Fruit fly (Drosophila melanogaster) whole organism, wandering third instar larva: Measurements from ENCODE around the gene NK7.1.

ENCODE experiments used
- Abd-B ChIP-seq: fragments of >200 bp; optimal IDR thresholded peaks from 2 replicates; lab custom pipeline; 2017; ENCODE audit warnings: missing biosample characterization, missing genetic modification characterization
- CG9705 ChIP-seq: fragments of 200-800 bp; sonication (Bioruptor generic); optimal IDR thresholded peaks from 2 replicates; lab custom pipeline; 2018; ENCODE audit warnings: missing biosample characterization, mild to moderate bottlenecking, missing genetic modification characterization
- CrebA ChIP-seq: fragments of 200-800 bp; sonication (Bioruptor generic); optimal IDR thresholded peaks from 2 replicates; lab custom pipeline; 2016; ENCODE audit warnings: missing biosample characterization, mild to moderate bottlenecking, missing genetic modification characterization, borderline replicate concordance
- Dfd ChIP-seq: fragments of >200 bp; optimal IDR thresholded peaks from 2 replicates; lab custom pipeline; 2017; ENCODE audit warnings: missing biosample characterization, missing genetic modification characterization
- Dif ChIP-seq: fragments of 200-275, 200-300 bp; sonication (Bioruptor generic); optimal IDR thresholded peaks from 2 replicates; lab custom pipeline; 2018; ENCODE audit warnings: missing biosample characterization, missing genetic modification characterization; ENCODE audit not compliant: partially characterized antibody
- Hnf4 ChIP-seq: fragments of 200-800 bp; sonication (Bioruptor generic); optimal IDR thresholded peaks from 2 replicates; lab custom pipeline; 2016; ENCODE audit warnings: missing biosample characterization, mild to moderate bottlenecking, missing genetic modification characterization
- Hr78 ChIP-seq: fragments of >200 bp; optimal IDR thresholded peaks from 2 replicates; lab custom pipeline; 2017; ENCODE audit warnings: missing biosample characterization, missing genetic modification characterization
- Hr83 ChIP-seq: fragments of 200-300 bp; sonication (Bioruptor generic); optimal IDR thresholded peaks from 2 replicates; lab custom pipeline; 2016; ENCODE audit warnings: missing biosample characterization, mild to moderate bottlenecking, missing genetic modification characterization, moderate library complexity; ENCODE audit not compliant: poor library complexity, severe bottlenecking
- Jra ChIP-seq: sonication (Bioruptor generic); optimal IDR thresholded peaks from 2 replicates; lab custom pipeline; 2016; ENCODE audit warnings: missing biosample characterization, missing genetic modification characterization
- Mio ChIP-seq: sonication (Bioruptor generic); optimal IDR thresholded peaks from 2 replicates; lab custom pipeline; 2016; ENCODE audit warnings: missing biosample characterization, missing genetic modification characterization
- Myc ChIP-seq: fragments of >200 bp; optimal IDR thresholded peaks from 2 replicates; lab custom pipeline; 2017
- N ChIP-seq: fragments of >200 bp; optimal IDR thresholded peaks from 2 replicates; lab custom pipeline; 2018; ENCODE audit warnings: missing biosample characterization, missing external identifiers, missing genetic modification characterization
- OdsH ChIP-seq: fragments of 200-800 bp; sonication (Bioruptor generic); optimal IDR thresholded peaks from 2 replicates; lab custom pipeline; 2016; ENCODE audit warnings: missing biosample characterization, mild to moderate bottlenecking, missing genetic modification characterization
- Rel ChIP-seq, 2 experiments: fragments of 200-800 bp; sonication (Bioruptor generic) in 1 of 2; optimal IDR thresholded peaks; 2 replicates in 1 of 2; 3 replicates in 1 of 2; lab custom pipeline; 2016 to 2019; ENCODE audit warnings: mild to moderate bottlenecking in 2 of 2, missing biosample characterization in 2 of 2, missing genetic modification characterization in 2 of 2, moderate library complexity in 1 of 2
- Sp1 ChIP-seq: fragments of 200-800 bp; sonication (Bioruptor generic); optimal IDR thresholded peaks from 3 replicates; lab custom pipeline; 2019; ENCODE audit warnings: missing biosample characterization, mild to moderate bottlenecking, missing genetic modification characterization, moderate library complexity
- br ChIP-seq: fragments of 200-800 bp; sonication (Bioruptor generic); optimal IDR thresholded peaks from 2 replicates; lab custom pipeline; 2016; ENCODE audit warnings: missing biosample characterization, missing genetic modification characterization
- brk ChIP-seq: fragments of 200-800 bp; sonication (Bioruptor generic); optimal IDR thresholded peaks from 2 replicates; lab custom pipeline; 2016; ENCODE audit warnings: missing biosample characterization, mild to moderate bottlenecking, missing genetic modification characterization
- dl ChIP-seq, 2 experiments: fragments of 175-275, 200-275 bp in 1 of 2; fragments of 200-275 bp in 1 of 2; sonication (Bioruptor generic); optimal IDR thresholded peaks; lab custom pipeline; 2018; ENCODE audit warnings: mild to moderate bottlenecking in 2 of 2, missing biosample characterization in 2 of 2, missing genetic modification characterization in 2 of 2, moderate library complexity in 2 of 2; ENCODE audit not compliant: partially characterized antibody in 2 of 2, insufficient read depth in 1 of 2
- dsf ChIP-seq: sonication (Bioruptor generic); optimal IDR thresholded peaks from 2 replicates; lab custom pipeline; 2016; ENCODE audit warnings: missing biosample characterization, missing genetic modification characterization, borderline replicate concordance
- ey ChIP-seq: fragments of 200-800 bp; sonication (Bioruptor generic); optimal IDR thresholded peaks from 2 replicates; lab custom pipeline; 2016; ENCODE audit warnings: missing biosample characterization, missing genetic modification characterization
- fru ChIP-seq: fragments of 200-800 bp; sonication (Bioruptor generic); optimal IDR thresholded peaks from 3 replicates; lab custom pipeline; 2016; ENCODE audit warnings: missing biosample characterization, mild to moderate bottlenecking, missing genetic modification characterization
- h ChIP-seq: fragments of 200-800 bp; sonication (Bioruptor generic); optimal IDR thresholded peaks from 3 replicates; lab custom pipeline; 2016; ENCODE audit warnings: missing biosample characterization, mild to moderate bottlenecking, missing genetic modification characterization
- jim ChIP-seq: fragments of 175-275, 200-325 bp; sonication (Bioruptor generic); optimal IDR thresholded peaks from 2 replicates; lab custom pipeline; 2016; ENCODE audit warnings: missing biosample characterization, mild to moderate bottlenecking, missing genetic modification characterization
- lola ChIP-seq: fragments of >200 bp; optimal IDR thresholded peaks from 2 replicates; lab custom pipeline; 2017; ENCODE audit warnings: missing biosample characterization, missing genetic modification characterization
- pan ChIP-seq: fragments of >200 bp; optimal IDR thresholded peaks from 2 replicates; lab custom pipeline; 2017
- psq ChIP-seq: fragments of 200-800 bp; sonication (Bioruptor generic); optimal IDR thresholded peaks from 3 replicates; lab custom pipeline; 2017; ENCODE audit warnings: missing biosample characterization, mild to moderate bottlenecking, missing genetic modification characterization, moderate library complexity
- rgr ChIP-seq: fragments of 200-800 bp; sonication (Bioruptor generic); optimal IDR thresholded peaks from 3 replicates; lab custom pipeline; 2016; ENCODE audit warnings: missing biosample characterization, mild to moderate bottlenecking, missing genetic modification characterization
- sage ChIP-seq: fragments of 200-800 bp; sonication (Bioruptor generic); optimal IDR thresholded peaks from 2 replicates; lab custom pipeline; 2016; ENCODE audit warnings: missing biosample characterization, mild to moderate bottlenecking, missing genetic modification characterization
- sv ChIP-seq: fragments of 200-800 bp; sonication (Bioruptor generic); optimal IDR thresholded peaks from 3 replicates; lab custom pipeline; 2016; ENCODE audit warnings: missing biosample characterization, missing genetic modification characterization
- tai ChIP-seq: sonication (Bioruptor generic); optimal IDR thresholded peaks from 2 replicates; lab custom pipeline; 2016; ENCODE audit warnings: missing biosample characterization, missing genetic modification characterization
- usp ChIP-seq: fragments of >200 bp; optimal IDR thresholded peaks from 2 replicates; lab custom pipeline; 2017; ENCODE audit warnings: missing biosample characterization, missing genetic modification characterization

Gene NK7.1

DNA sequence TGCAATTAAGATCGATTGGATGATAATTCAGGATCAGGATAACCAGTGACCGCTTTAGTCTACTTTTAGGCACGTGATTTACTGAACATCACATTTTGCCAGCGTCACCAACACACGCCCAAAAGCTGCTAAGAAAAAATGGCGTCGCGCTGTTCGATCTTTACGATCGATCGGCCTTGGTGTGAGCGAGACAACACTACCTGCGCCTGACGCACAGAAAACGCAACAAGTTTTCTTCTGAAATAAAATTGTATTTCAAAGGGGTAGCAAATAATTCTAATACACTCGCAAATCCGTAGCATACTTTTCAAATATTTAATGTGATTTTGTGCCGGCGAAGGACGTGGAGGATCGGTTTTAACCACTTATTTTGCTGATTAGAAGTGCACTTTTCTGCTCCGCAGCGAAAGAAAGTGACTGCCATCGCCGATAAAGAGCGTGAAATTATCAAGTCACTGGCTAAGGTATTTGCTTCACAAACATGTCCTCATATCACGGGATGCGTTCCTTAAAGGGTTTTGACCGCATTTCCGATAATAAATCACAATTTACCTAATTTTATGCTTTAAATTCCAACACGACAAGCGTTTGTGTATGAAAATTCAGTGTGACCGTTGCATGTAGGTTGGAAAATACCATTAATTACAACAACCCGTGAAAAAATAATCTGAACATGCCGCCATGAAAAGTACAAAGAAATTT is 64.6 kb downstream of the NK7.1 start (continued):
- TF ChIP-seq sv = no peak
- no peak for TF ChIP-seq Dfd (GFP tag; lab: Kevin White, UChicago)
- TF ChIP-seq Sp1 (GFP tag; lab: Kevin White, UChicago) = no peak

DNA sequence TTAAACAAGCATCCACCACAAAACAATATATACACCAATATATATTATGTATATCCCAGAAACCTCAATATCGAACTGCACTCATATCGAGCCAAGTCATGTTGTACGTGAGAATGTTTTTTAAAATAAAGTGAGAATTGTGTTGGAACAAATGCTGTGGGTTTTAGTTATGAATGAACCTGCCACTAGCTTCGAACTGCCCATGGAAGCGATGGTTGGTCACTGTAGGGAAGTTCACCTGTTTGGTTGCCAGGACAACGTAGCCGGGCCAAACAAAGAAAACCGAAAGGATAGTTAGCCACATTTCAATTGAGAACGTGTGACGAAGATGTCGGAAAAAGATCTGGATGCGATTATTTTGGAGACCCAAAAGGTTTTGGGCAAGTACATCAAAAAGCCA is 70.6 kb downstream of the NK7.1 start, which contains the start of gene IFT54:
TSS of gene IFT54 (plus strand) at position 301 of the 400 bp plus-strand sequence.
- TF ChIP-seq tai (GFP tag; lab: Kevin White, UChicago) (no peak), dsf (no peak), Hnf4 (GFP tag; lab: Kevin White, UChicago) (no peak), ey (GFP tag; lab: Kevin White, UChicago) (no peak), Dfd (GFP tag; lab: Kevin White, UChicago) (no peak), Mio (no peak), Sp1 (GFP tag; lab: Kevin White, UChicago) (no peak), fru (no peak), brk (GFP tag; lab: Kevin White, UChicago) (no peak), sage (GFP tag; lab: Kevin White, UChicago) (no peak), Jra (GFP tag; lab: Kevin White, UChicago) (no peak), br (no peak)

DNA sequence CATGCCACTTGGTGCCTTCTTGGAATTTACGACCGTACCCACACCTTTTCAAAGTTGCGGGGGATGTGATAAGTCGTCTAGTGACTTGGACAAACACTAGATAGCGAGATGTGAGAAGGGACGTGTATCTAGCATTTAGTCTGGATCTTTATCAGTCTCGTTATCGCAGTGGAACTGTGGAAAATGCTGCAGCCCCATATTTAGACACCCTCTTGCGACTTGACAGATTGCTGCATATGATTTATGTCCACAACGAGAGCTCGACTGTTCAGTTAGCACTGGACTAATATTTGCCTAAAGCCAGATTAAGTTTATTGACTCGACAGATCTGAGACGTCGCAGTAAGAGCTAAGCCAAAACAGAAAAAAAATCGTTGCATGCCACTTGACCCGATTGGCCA is 72.9 kb downstream of the NK7.1 start:
- TF ChIP-seq usp (GFP tag; lab: Kevin White, UChicago) (no peak), jim (GFP tag; lab: Kevin White, UChicago) (no peak), Hnf4 (GFP tag; lab: Kevin White, UChicago) (no peak), Abd-B (no peak), lola (no peak), sv (no peak), CrebA (GFP tag; lab: Kevin White, UChicago) (no peak), CG9705 (GFP tag; lab: Kevin White, UChicago) (no peak), rgr (GFP tag; lab: Kevin White, UChicago) (no peak), Dfd (GFP tag; lab: Kevin White, UChicago) (no peak), Sp1 (GFP tag; lab: Kevin White, UChicago) (no peak)

DNA sequence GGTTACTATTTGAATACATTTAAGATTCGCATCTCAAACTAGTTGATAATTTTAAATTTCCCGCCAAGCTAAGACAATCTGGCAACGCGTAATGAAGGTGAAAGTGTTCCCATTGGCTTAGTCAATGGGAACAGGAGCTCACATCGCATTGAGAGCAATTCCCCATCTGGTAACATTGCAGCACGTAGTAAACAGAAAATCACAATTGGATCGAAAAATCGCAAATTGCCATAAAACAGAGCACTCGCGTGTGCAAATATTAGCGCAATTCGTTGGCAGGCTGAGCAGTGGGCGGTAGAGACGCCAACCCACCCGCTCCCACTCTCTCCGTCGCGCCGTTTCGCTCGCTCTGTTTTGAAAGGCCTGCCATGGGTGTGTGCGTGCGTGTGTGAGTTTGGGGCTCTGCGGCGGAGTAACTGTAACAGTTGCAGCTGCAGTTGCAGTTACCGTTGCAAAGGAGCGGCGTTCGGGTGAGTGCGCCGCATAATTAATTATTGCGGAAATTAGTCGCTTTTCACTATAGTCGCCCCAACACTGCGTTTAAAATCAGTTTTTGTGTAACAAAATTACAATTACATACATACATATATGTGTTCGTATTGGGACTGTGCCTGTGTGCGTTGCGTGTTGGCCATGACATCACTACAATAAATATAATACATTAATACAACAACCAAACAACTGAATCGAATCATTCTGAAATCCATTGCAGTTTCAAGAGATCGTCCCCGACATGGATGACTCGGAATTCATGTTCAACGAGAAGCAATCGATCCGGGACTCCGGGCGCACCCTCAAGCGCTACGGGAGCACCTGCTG is 74.5 kb downstream of the NK7.1 start:
- TF ChIP-seq brk (GFP tag; lab: Kevin White, UChicago) (no peak), psq (GFP tag; lab: Kevin White, UChicago) (peak; percentile 30), Hr83 (GFP tag; lab: Kevin White, UChicago) (peak; percentile 50), sv (no peak), h (peak; percentile 45), OdsH (GFP tag; lab: Kevin White, UChicago) (peak; percentile 33), Hnf4 (GFP tag; lab: Kevin White, UChicago) (no peak), Hr78 (GFP tag; lab: Kevin White, UChicago) (no peak), lola (no peak), br (no peak), Jra (GFP tag; lab: Kevin White, UChicago) (no peak), Myc (no peak), Dif (no peak), Sp1 (GFP tag; lab: Kevin White, UChicago) (no peak), pan (lab: Kevin White, UChicago) (no peak), Rel (GFP tag; optimal IDR thresholded peaks at IDR 0.05; lab: Kevin White, UChicago) (no peak), Rel (tag; optimal IDR thresholded peaks at IDR 0.05; lab: Kevin White, UChicago) (peak; percentile 47), dl (GFP tag; optimal IDR thresholded peaks at IDR 0.05; lab: Kevin White, UChicago; ENCODE audit: insufficient read depth in 1 of 2, partially characterized antibody in 2 of 2) (no peak), N (GFP tag; lab: Kevin White, UChicago) (peak; percentile 1)
